Worm (Caenorhabditis elegans) whole organism, mixed stage, embryonic: ENCODE measurements around the gene C08E3.15.
"Not testable (repeated sequence)": the region's sequence is repeated elsewhere in the genome, so short reads cannot be mapped to it uniquely, and the experiment has no call there.

ENCODE experiments used
- bed-3 ChIP-seq: fragments of 200-800 bp; sonication (Bioruptor generic); optimal IDR thresholded peaks from 3 replicates; lab custom pipeline; 2018; ENCODE audit warnings: mild to moderate bottlenecking, missing genetic modification characterization, moderate library complexity, missing compliant biosample characterization
- ceh-39 ChIP-seq: fragments of 150-350 bp; optimal IDR thresholded peaks from 2 replicates; lab custom pipeline; 2014; ENCODE audit warnings: missing biosample characterization, missing genetic modification characterization
- ceh-43 ChIP-seq: fragments of 200-800 bp; sonication (Bioruptor generic); optimal IDR thresholded peaks from 2 replicates; lab custom pipeline; 2018; ENCODE audit warnings: mild to moderate bottlenecking, missing genetic modification characterization, moderate library complexity, missing compliant biosample characterization
- ceh-83 ChIP-seq: fragments of 200-800 bp; sonication (Bioruptor generic); optimal IDR thresholded peaks from 2 replicates; lab custom pipeline; 2018; ENCODE audit warnings: mild to moderate bottlenecking, missing genetic modification characterization, missing compliant biosample characterization
- ces-1 ChIP-seq: fragments of 150-350 bp; optimal IDR thresholded peaks from 2 replicates; lab custom pipeline; 2014; ENCODE audit warnings: missing biosample characterization, missing genetic modification reagents, missing genetic modification characterization
- cnd-1 ChIP-seq: fragments of 200-800 bp; sonication (Bioruptor generic); optimal IDR thresholded peaks from 2 replicates; lab custom pipeline; 2018; ENCODE audit warnings: mild to moderate bottlenecking, missing genetic modification characterization, missing compliant biosample characterization
- drap-1 ChIP-seq: fragments of 200-800 bp; sonication (Bioruptor generic); optimal IDR thresholded peaks from 3 replicates; lab custom pipeline; 2018; ENCODE audit warnings: mild to moderate bottlenecking, missing genetic modification characterization, missing compliant biosample characterization
- elt-1 ChIP-seq: sonication (generic microtip); optimal IDR thresholded peaks from 2 replicates; lab custom pipeline; 2017; ENCODE audit warnings: missing genetic modification characterization, mild to moderate bottlenecking, missing compliant biosample characterization, antibody characterized with exemption, moderate library complexity, borderline replicate concordance; ENCODE audit not compliant: insufficient read depth
- flh-1 ChIP-seq: fragments of 200-800 bp; sonication (Bioruptor generic); optimal IDR thresholded peaks from 2 replicates; lab custom pipeline; 2018; ENCODE audit warnings: mild to moderate bottlenecking, missing genetic modification characterization, moderate library complexity, missing compliant biosample characterization
- ham-2 ChIP-seq: fragments of 200-800 bp; sonication (Bioruptor generic); optimal IDR thresholded peaks from 2 replicates; lab custom pipeline; 2018; ENCODE audit warnings: mild to moderate bottlenecking, missing genetic modification characterization, missing compliant biosample characterization
- hlh-1 ChIP-seq: fragments of 150-350 bp; optimal IDR thresholded peaks from 2 replicates; lab custom pipeline; 2014; ENCODE audit warnings: missing biosample characterization, missing genetic modification reagents, missing genetic modification characterization
- lin-13 ChIP-seq: fragments of 150-350 bp; optimal IDR thresholded peaks from 2 replicates; lab custom pipeline; 2014; ENCODE audit warnings: missing biosample characterization, missing genetic modification characterization
- lin-32 ChIP-seq: fragments of 200-800 bp; sonication (Bioruptor generic); optimal IDR thresholded peaks from 2 replicates; lab custom pipeline; 2018; ENCODE audit warnings: mild to moderate bottlenecking, missing genetic modification characterization, missing compliant biosample characterization
- lsy-2 ChIP-seq: fragments of 150-350 bp; optimal IDR thresholded peaks from 2 replicates; lab custom pipeline; 2014; ENCODE audit warnings: missing biosample characterization, missing genetic modification characterization
- mab-5 ChIP-seq: fragments of 150-350 bp; optimal IDR thresholded peaks from 2 replicates; lab custom pipeline; 2014; ENCODE audit warnings: missing biosample characterization, missing genetic modification characterization
- mep-1 ChIP-seq: fragments of 150-350 bp; optimal IDR thresholded peaks from 2 replicates; lab custom pipeline; 2017; ENCODE audit warnings: missing biosample characterization, missing genetic modification reagents, missing genetic modification characterization, inconsistent platforms
- mls-2 ChIP-seq: sonication (generic microtip); optimal IDR thresholded peaks from 2 replicates; lab custom pipeline; 2016; ENCODE audit warnings: mild to moderate bottlenecking, missing genetic modification characterization, moderate library complexity, missing compliant biosample characterization
- nhr-12 ChIP-seq: fragments of 150-350 bp; optimal IDR thresholded peaks from 2 replicates; lab custom pipeline; 2014; ENCODE audit warnings: missing biosample characterization, missing genetic modification characterization
- nhr-2 ChIP-seq: fragments of 150-350 bp; optimal IDR thresholded peaks from 2 replicates; lab custom pipeline; 2014; ENCODE audit warnings: missing biosample characterization, missing genetic modification characterization
- nhr-237 ChIP-seq: fragments of 150-350 bp; optimal IDR thresholded peaks from 2 replicates; lab custom pipeline; 2014; ENCODE audit warnings: missing biosample characterization, missing genetic modification characterization
- nhr-28 ChIP-seq: fragments of 150-350 bp; optimal IDR thresholded peaks from 2 replicates; lab custom pipeline; 2014; ENCODE audit warnings: missing biosample characterization, missing genetic modification characterization
- nhr-76 ChIP-seq: sonication (generic microtip); optimal IDR thresholded peaks from 2 replicates; lab custom pipeline; 2017; ENCODE audit warnings: missing biosample characterization, missing genetic modification characterization
- pha-4 ChIP-seq: fragments of 150-350 bp; optimal IDR thresholded peaks from 2 replicates; lab custom pipeline; 2018; ENCODE audit warnings: missing biosample characterization, missing genetic modification reagents, missing genetic modification characterization
- sem-2 ChIP-seq: fragments of 200-800 bp; sonication (Bioruptor generic); optimal IDR thresholded peaks from 2 replicates; lab custom pipeline; 2018; ENCODE audit warnings: mild to moderate bottlenecking, missing genetic modification characterization, missing compliant biosample characterization
- snpc-4 ChIP-seq: fragments of 150-350 bp; optimal IDR thresholded peaks from 2 replicates; lab custom pipeline; 2014; ENCODE audit warnings: missing biosample characterization, missing genetic modification characterization
- sptf-1 ChIP-seq: sonication (generic microtip); optimal IDR thresholded peaks from 2 replicates; lab custom pipeline; 2017; ENCODE audit warnings: mild to moderate bottlenecking, missing genetic modification characterization, moderate library complexity, missing compliant biosample characterization
- tbx-8 ChIP-seq: fragments of 200-800 bp; sonication (Bioruptor generic); optimal IDR thresholded peaks from 2 replicates; lab custom pipeline; 2018; ENCODE audit warnings: mild to moderate bottlenecking, missing genetic modification characterization, moderate library complexity, missing compliant biosample characterization
- unc-120 ChIP-seq: sonication (generic microtip); optimal IDR thresholded peaks from 2 replicates; lab custom pipeline; 2017; ENCODE audit warnings: missing genetic modification characterization, missing compliant biosample characterization; ENCODE audit not compliant: poor library complexity, severe bottlenecking
- unc-39 ChIP-seq: fragments of 150-350 bp; optimal IDR thresholded peaks from 2 replicates; lab custom pipeline; 2014; ENCODE audit warnings: missing biosample characterization, missing genetic modification characterization
- zip-8 ChIP-seq: fragments of 150-350 bp; optimal IDR thresholded peaks from 2 replicates; lab custom pipeline; 2014; ENCODE audit warnings: missing biosample characterization, missing genetic modification characterization
- ztf-11 ChIP-seq: fragments of 150-350 bp; optimal IDR thresholded peaks from 2 replicates; lab custom pipeline; 2014; ENCODE audit warnings: missing biosample characterization, missing genetic modification characterization

C08E3.15 gene

ce11 chrII:1627783-1628182, at the start of gene C08E3.15:
Gene C08E3.15, minus strand, starts transcription at chrII:1627883.
- not testable (repeated sequence) for TF ChIP-seq hlh-1; sem-2; mls-2 (tag; lab: Kevin White, UChicago)

ce11 chrII:1676088-1676487, 48.4 kb upstream of the C08E3.15 start, which contains the start of gene fbxb-17:
Gene fbxb-17, plus strand, starts transcription at chrII:1676388.
- TF ChIP-seq ces-1: no peak
- TF ChIP-seq unc-39 (tag; lab: Kevin White, UChicago): no peak
- no peak for TF ChIP-seq nhr-2 (tag; lab: Kevin White, UChicago)
- no peak for TF ChIP-seq sptf-1 (tag; lab: Kevin White, UChicago)
- no peak for TF ChIP-seq mab-5
- no peak for TF ChIP-seq cnd-1 (tag; lab: Kevin White, UChicago)
- no peak for TF ChIP-seq ceh-39 (tag; lab: Kevin White, UChicago)
- TF ChIP-seq mep-1 (tag; lab: Kevin White, UChicago): no peak
- no peak for TF ChIP-seq elt-1 (tag; lab: Kevin White, UChicago)

ce11 chrII:1672673-1673072, 45.0 kb upstream of the C08E3.15 start:
- TF ChIP-seq nhr-28 (no peak), snpc-4 (tag; lab: Kevin White, UChicago) (no peak), cnd-1 (tag; lab: Kevin White, UChicago) (no peak), ceh-83 (GFP tag; lab: Kevin White, UChicago) (no peak), ces-1 (no peak), pha-4 (tag; lab: Kevin White, UChicago) (no peak), tbx-8 (GFP tag; lab: Kevin White, UChicago) (no peak), lsy-2 (tag; lab: Kevin White, UChicago) (no peak), unc-120 (tag; lab: Kevin White, UChicago) (no peak), sptf-1 (tag; lab: Kevin White, UChicago) (no peak), ham-2 (GFP tag; lab: Kevin White, UChicago) (no peak), flh-1 (GFP tag; lab: Kevin White, UChicago) (no peak), bed-3 (GFP tag; lab: Kevin White, UChicago) (no peak), elt-1 (tag; lab: Kevin White, UChicago) (no peak), nhr-237 (tag; lab: Kevin White, UChicago) (no peak), ztf-11 (no peak)
- TF ChIP-seq, all 35 proteins: peak for 0

ce11 chrII:1670985-1671384, 43.3 kb upstream of the C08E3.15 start:
- TF ChIP-seq bed-3 (GFP tag; lab: Kevin White, UChicago): no peak
- no peak for TF ChIP-seq hlh-1
- no peak for TF ChIP-seq sem-2
- no peak for TF ChIP-seq lin-32 (GFP tag; lab: Kevin White, UChicago)
- TF ChIP-seq pha-4 (tag; lab: Kevin White, UChicago): no peak
- TF ChIP-seq lsy-2 (tag; lab: Kevin White, UChicago): no peak
- TF ChIP-seq unc-120 (tag; lab: Kevin White, UChicago): no peak
- TF ChIP-seq drap-1 (GFP tag; lab: Kevin White, UChicago): no peak

- no peak for TF ChIP-seq ztf-11
These were observed 42.7 kb upstream of the C08E3.15 start, which contains the start of gene nhx-6 for ce11 chrII:1670260-1670879. Gene nhx-6, plus strand, starts transcription at chrII:1670829.

- no peak for TF ChIP-seq tbx-8 (GFP tag; lab: Kevin White, UChicago)
- no peak for TF ChIP-seq nhr-12
- no peak for TF ChIP-seq lin-13
- TF ChIP-seq sem-2: no peak
- no peak for TF ChIP-seq unc-39 (tag; lab: Kevin White, UChicago)
- no peak for TF ChIP-seq ceh-43 (GFP tag; lab: Kevin White, UChicago)
- no peak for TF ChIP-seq unc-120 (tag; lab: Kevin White, UChicago)
- TF ChIP-seq ceh-83 (GFP tag; lab: Kevin White, UChicago): no peak
- TF ChIP-seq ztf-11: no peak
- no peak for TF ChIP-seq cnd-1 (tag; lab: Kevin White, UChicago)
- no peak for TF ChIP-seq nhr-76 (tag; lab: Kevin White, UChicago)
- TF ChIP-seq lsy-2 (tag; lab: Kevin White, UChicago): no peak
- no peak for TF ChIP-seq zip-8 (tag; lab: Kevin White, UChicago)
- TF ChIP-seq flh-1 (GFP tag; lab: Kevin White, UChicago): no peak
- TF ChIP-seq ham-2 (GFP tag; lab: Kevin White, UChicago): no peak
- TF ChIP-seq hlh-1: no peak
- TF ChIP-seq nhr-2 (tag; lab: Kevin White, UChicago): no peak
- TF ChIP-seq, all 35 proteins: peak for 0
These were observed 41.2 kb upstream of the C08E3.15 start, which contains the start of gene srw-97 for ce11 chrII:1668913-1669312. Gene srw-97, minus strand, starts transcription at chrII:1669013.
